Fruit fly (Drosophila melanogaster) whole organism, embryonic: ENCODE data around the gene CG6345.

Experiments used
- Antp ChIP-seq: fragments of 200-800 bp; sonication (Bioruptor generic); optimal IDR thresholded peaks from 3 replicates; lab custom pipeline; 2016; ENCODE audit warnings: missing biosample characterization, missing genetic modification characterization
- Bdp1 ChIP-seq: fragments of 200-800 bp; sonication (Bioruptor generic); optimal IDR thresholded peaks from 3 replicates; lab custom pipeline; 2016; ENCODE audit warnings: missing biosample characterization, missing genetic modification characterization
- CG10267 ChIP-seq: fragments of 200-800 bp; sonication (Bioruptor generic); optimal IDR thresholded peaks from 2 replicates; lab custom pipeline; 2018; ENCODE audit warnings: missing biosample characterization, mild to moderate bottlenecking, missing genetic modification characterization, moderate library complexity
- CG10366 ChIP-seq: fragments of 200-800 bp; sonication (Bioruptor generic); IDR thresholded peaks from 2 replicates; pipeline ENCODE4 v1.3.6; 2022; ENCODE audit warnings: missing biosample characterization, missing genetic modification characterization
- CG10462 ChIP-seq: fragments of 200-800 bp; sonication (Bioruptor generic); optimal IDR thresholded peaks from 2 replicates; lab custom pipeline; 2016; ENCODE audit warnings: missing biosample characterization, missing genetic modification characterization
- CG10979 ChIP-seq: fragments of 200-800 bp; sonication (Bioruptor generic); optimal IDR thresholded peaks from 2 replicates; lab custom pipeline; 2018; ENCODE audit warnings: missing biosample characterization, mild to moderate bottlenecking, missing genetic modification characterization, moderate library complexity
- CG11504 ChIP-seq: fragments of 200-800 bp; sonication (Bioruptor generic); optimal IDR thresholded peaks from 3 replicates; lab custom pipeline; 2019; ENCODE audit warnings: missing biosample characterization, mild to moderate bottlenecking, missing genetic modification characterization, moderate library complexity
- CG1233 ChIP-seq: fragments of 200-800 bp; sonication (Bioruptor generic); optimal IDR thresholded peaks from 4 replicates; lab custom pipeline; 2018; ENCODE audit warnings: missing biosample characterization, mild to moderate bottlenecking, missing genetic modification characterization
- CG14014 ChIP-seq: fragments of 200-800 bp; sonication (Bioruptor generic); IDR thresholded peaks from 2 replicates; pipeline ENCODE4 v1.3.6; 2022; ENCODE audit warnings: missing biosample characterization, missing genetic modification characterization
- CG14667 ChIP-seq: fragments of 200-800 bp; sonication (Bioruptor generic); IDR thresholded peaks from 2 replicates; pipeline ENCODE4 v1.3.6; 2022; ENCODE audit warnings: missing biosample characterization, missing genetic modification characterization
- CG14710 ChIP-seq: fragments of 200-800 bp; sonication (Bioruptor generic); optimal IDR thresholded peaks from 3 replicates; lab custom pipeline; 2019; ENCODE audit warnings: missing biosample characterization, mild to moderate bottlenecking, missing genetic modification characterization, moderate library complexity
- CG1602 ChIP-seq: fragments of 200-800 bp; sonication (Bioruptor generic); optimal IDR thresholded peaks from 3 replicates; lab custom pipeline; 2016; ENCODE audit warnings: missing biosample characterization, missing genetic modification characterization
- CG1792 ChIP-seq: fragments of 200-800 bp; sonication (Bioruptor generic); optimal IDR thresholded peaks from 2 replicates; lab custom pipeline; 2016; ENCODE audit warnings: missing biosample characterization, missing genetic modification characterization
- CG18619 ChIP-seq: fragments of 200-800 bp; sonication (Bioruptor generic); optimal IDR thresholded peaks from 3 replicates; lab custom pipeline; 2017; ENCODE audit warnings: missing biosample characterization, mild to moderate bottlenecking, missing genetic modification characterization
- CG34422 ChIP-seq: fragments of 200-800 bp; sonication (Bioruptor generic); IDR thresholded peaks from 3 replicates; pipeline ENCODE4 v1.3.6; 2022; ENCODE audit warnings: missing biosample characterization, missing genetic modification characterization
- CG3838 ChIP-seq: fragments of 200-800 bp; sonication (Bioruptor generic); optimal IDR thresholded peaks from 3 replicates; lab custom pipeline; 2016; ENCODE audit warnings: missing biosample characterization, missing genetic modification characterization
- CG4617 ChIP-seq: fragments of 200-800 bp; sonication (Bioruptor generic); optimal IDR thresholded peaks from 3 replicates; lab custom pipeline; 2016; ENCODE audit warnings: missing biosample characterization, missing genetic modification characterization, borderline replicate concordance
- CG4820 ChIP-seq: fragments of 200-800 bp; sonication (Bioruptor generic); optimal IDR thresholded peaks from 3 replicates; lab custom pipeline; 2016; ENCODE audit warnings: missing biosample characterization, missing genetic modification characterization
- CG7271 ChIP-seq: fragments of 200-800 bp; sonication (Bioruptor generic); optimal IDR thresholded peaks from 2 replicates; lab custom pipeline; 2018; ENCODE audit warnings: missing biosample characterization, mild to moderate bottlenecking, missing genetic modification characterization, moderate library complexity
- CG9215 ChIP-seq: fragments of 200-800 bp; sonication (Bioruptor generic); IDR thresholded peaks from 2 replicates; pipeline ENCODE4 v1.3.6; 2022; ENCODE audit warnings: missing biosample characterization, missing genetic modification characterization
- CG9609 ChIP-seq: fragments of 200-800 bp; sonication (Bioruptor generic); optimal IDR thresholded peaks from 3 replicates; lab custom pipeline; 2016; ENCODE audit warnings: missing biosample characterization, missing genetic modification characterization
- D19A ChIP-seq: fragments of 200-800 bp; optimal IDR thresholded peaks from 3 replicates; lab custom pipeline; 2019; ENCODE audit warnings: missing biosample characterization, mild to moderate bottlenecking, missing genetic modification characterization, moderate library complexity
- Doc3 ChIP-seq: fragments of 200-800 bp; sonication (Bioruptor generic); IDR thresholded peaks from 3 replicates; pipeline ENCODE4 v1.3.6; 2022; ENCODE audit warnings: missing biosample characterization, missing genetic modification characterization; ENCODE audit not compliant: partially characterized antibody
- E2f2 ChIP-seq: fragments of 200-800 bp; sonication (Bioruptor generic); IDR thresholded peaks from 2 replicates; pipeline ENCODE4 v1.3.6; 2022; ENCODE audit warnings: missing biosample characterization, missing genetic modification characterization
- Ets65A ChIP-seq: fragments of 200-800 bp; sonication (Bioruptor generic); peaks from one replicate; lab custom pipeline; 2016; ENCODE audit warnings: missing biosample characterization, missing genetic modification characterization
- H15 ChIP-seq: fragments of 200-800 bp; sonication (Bioruptor generic); IDR thresholded peaks from 3 replicates; pipeline ENCODE4 v1.3.6; 2022; ENCODE audit warnings: missing biosample characterization, missing genetic modification characterization
- HLH3B ChIP-seq: fragments of 200-800 bp; sonication (Bioruptor generic); IDR thresholded peaks from 2 replicates; pipeline ENCODE4 v1.3.6; 2022; ENCODE audit warnings: missing biosample characterization, missing genetic modification characterization
- Hey ChIP-seq: fragments of 200-800 bp; sonication (Bioruptor generic); optimal IDR thresholded peaks from 3 replicates; lab custom pipeline; 2018; ENCODE audit warnings: missing biosample characterization, mild to moderate bottlenecking, missing genetic modification characterization
- Hmx ChIP-seq: fragments of 200-800 bp; sonication (Bioruptor generic); optimal IDR thresholded peaks from 2 replicates; lab custom pipeline; 2016; ENCODE audit warnings: missing biosample characterization, missing genetic modification characterization
- Hr51 ChIP-seq, 2 experiments: fragments of 200-800 bp; sonication (Bioruptor generic); optimal IDR thresholded peaks; 2 replicates in 1 of 2; 3 replicates in 1 of 2; lab custom pipeline; 2016 to 2018; ENCODE audit warnings: missing biosample characterization in 2 of 2, missing genetic modification characterization in 2 of 2, mild to moderate bottlenecking in 1 of 2, moderate library complexity in 1 of 2
- NC2β ChIP-seq: fragments of 200-800 bp; sonication (Bioruptor generic); optimal IDR thresholded peaks from 2 replicates; lab custom pipeline; 2016; ENCODE audit warnings: missing biosample characterization, missing genetic modification characterization
- Optix ChIP-seq: fragments of 200-800 bp; sonication (Bioruptor generic); IDR thresholded peaks from 3 replicates; pipeline ENCODE4 v1.3.6; 2022; ENCODE audit warnings: missing biosample characterization, missing genetic modification characterization
- Scr ChIP-seq: fragments of 200-800 bp; sonication (Bioruptor generic); IDR thresholded peaks from 2 replicates; pipeline ENCODE4 v1.3.6; 2022; ENCODE audit warnings: missing biosample characterization, missing genetic modification characterization; ENCODE audit not compliant: partially characterized antibody
- ab ChIP-seq: fragments of 200-800 bp; sonication (Bioruptor generic); optimal IDR thresholded peaks from 2 replicates; lab custom pipeline; 2016; ENCODE audit warnings: missing biosample characterization, missing genetic modification characterization
- dpn ChIP-seq, 2 experiments: fragments of 200-800 bp; sonication (Bioruptor generic); optimal IDR thresholded peaks; 3 replicates each; lab custom pipeline; 2016; ENCODE audit warnings: missing biosample characterization in 2 of 2, missing genetic modification characterization in 2 of 2
- fd96Cb ChIP-seq: fragments of 200-800 bp; sonication (Bioruptor generic); optimal IDR thresholded peaks from 2 replicates; lab custom pipeline; 2018; ENCODE audit warnings: missing biosample characterization, mild to moderate bottlenecking, missing genetic modification characterization, moderate library complexity
- gt ChIP-seq: fragments of 200-800 bp; sonication (Bioruptor generic); IDR thresholded peaks from 2 replicates; pipeline ENCODE4 v1.3.6; 2022; ENCODE audit warnings: missing biosample characterization, missing genetic modification characterization
- h ChIP-seq: fragments of >200 bp; optimal IDR thresholded peaks from 2 replicates; lab custom pipeline; 2017
- hb ChIP-seq: fragments of 200-800 bp; sonication (Bioruptor generic); IDR thresholded peaks from 3 replicates; pipeline ENCODE4 v1.3.6; 2022; ENCODE audit warnings: missing biosample characterization, missing genetic modification characterization; ENCODE audit not compliant: partially characterized antibody
- jumu ChIP-seq: fragments of 200-800 bp; sonication (Bioruptor generic); optimal IDR thresholded peaks from 3 replicates; lab custom pipeline; 2016; ENCODE audit warnings: missing biosample characterization, missing genetic modification characterization
- lola ChIP-seq, 3 experiments: fragments of >200 bp in 2 of 3; fragments of 200-800 bp in 1 of 3; sonication (Bioruptor generic) in 1 of 3; optimal IDR thresholded peaks; 2 replicates each; lab custom pipeline; 2017 to 2019; ENCODE audit warnings: missing biosample characterization in 3 of 3, missing genetic modification characterization in 3 of 3, mild to moderate bottlenecking in 1 of 3, moderate library complexity in 1 of 3
- mirr ChIP-seq: fragments of 200-800 bp; sonication (Bioruptor generic); optimal IDR thresholded peaks from 3 replicates; lab custom pipeline; 2018; ENCODE audit warnings: missing biosample characterization, mild to moderate bottlenecking, missing genetic modification characterization
- peb ChIP-seq: fragments of 200-800 bp; sonication (Bioruptor generic); IDR thresholded peaks from 2 replicates; pipeline ENCODE4 v1.3.6; 2022; ENCODE audit warnings: missing biosample characterization, missing genetic modification characterization
- pros ChIP-seq: fragments of 200-800 bp; sonication (Bioruptor generic); optimal IDR thresholded peaks from 3 replicates; lab custom pipeline; 2019; ENCODE audit warnings: missing biosample characterization, mild to moderate bottlenecking, missing genetic modification characterization, moderate library complexity
- pzg ChIP-seq: fragments of 200-800 bp; sonication (Bioruptor generic); optimal IDR thresholded peaks from 3 replicates; lab custom pipeline; 2018; ENCODE audit warnings: missing biosample characterization, mild to moderate bottlenecking, missing genetic modification characterization, moderate library complexity
- ro ChIP-seq: fragments of 200-800 bp; sonication (Bioruptor generic); IDR thresholded peaks from 2 replicates; pipeline ENCODE4 v1.3.6; 2022; ENCODE audit warnings: missing biosample characterization, missing genetic modification characterization
- slbo ChIP-seq: fragments of 200-800 bp; sonication (Bioruptor generic); IDR thresholded peaks from 2 replicates; pipeline ENCODE4 v1.3.6; 2022; ENCODE audit warnings: missing biosample characterization, missing genetic modification characterization
- sqz ChIP-seq: fragments of 200-800 bp; sonication (Bioruptor generic); optimal IDR thresholded peaks from 3 replicates; lab custom pipeline; 2018; ENCODE audit warnings: missing biosample characterization, mild to moderate bottlenecking, missing genetic modification characterization
- stc ChIP-seq: fragments of 200-800 bp; sonication (Bioruptor generic); IDR thresholded peaks from 2 replicates; pipeline ENCODE4 v1.3.6; 2022; ENCODE audit warnings: missing biosample characterization, missing genetic modification characterization
- tin ChIP-seq: fragments of 200-800 bp; sonication (Bioruptor generic); optimal IDR thresholded peaks from 3 replicates; lab custom pipeline; 2016; ENCODE audit warnings: missing biosample characterization, missing genetic modification characterization
- trem ChIP-seq: fragments of 200-800 bp; optimal IDR thresholded peaks from 3 replicates; lab custom pipeline; 2019; ENCODE audit warnings: missing biosample characterization, mild to moderate bottlenecking, missing genetic modification characterization, moderate library complexity
- vvl ChIP-seq: fragments of 200-800 bp; sonication (Bioruptor generic); IDR thresholded peaks from 2 replicates; pipeline ENCODE4 v1.3.6; 2022; ENCODE audit warnings: missing biosample characterization, missing genetic modification characterization
- zfh1 ChIP-seq: fragments of 200-800 bp; sonication (Bioruptor generic); IDR thresholded peaks from 3 replicates; pipeline ENCODE4 v1.3.6; 2022; ENCODE audit warnings: missing biosample characterization, missing genetic modification characterization

Gene CG6345

DNA sequence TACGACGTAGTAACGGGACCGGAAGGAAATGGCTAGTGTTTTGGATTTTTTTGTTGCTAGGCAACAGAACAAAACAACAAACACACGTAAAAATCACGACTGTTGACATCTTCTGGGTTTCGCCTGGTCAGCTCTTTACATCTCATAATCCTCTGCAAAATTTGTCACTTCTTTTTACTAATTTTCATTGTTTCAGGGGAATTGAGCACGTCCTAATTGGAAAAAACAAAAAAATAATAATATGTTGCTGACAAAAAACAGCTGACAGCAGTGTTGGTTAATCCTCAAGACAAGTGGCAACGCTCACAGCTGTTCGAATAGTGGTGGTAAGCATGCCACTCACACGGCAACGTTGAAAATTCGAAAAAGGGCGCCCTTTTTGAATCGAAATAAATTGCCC lies 38.0 kb downstream of the CG6345 start, which contains the start of gene Rfx (continued):
- TF ChIP-seq Antp (GFP tag; lab: Kevin White, UChicago) (no peak), CG1233 (GFP tag; lab: Kevin White, UChicago) (no peak), peb (no peak), HLH3B (no peak), CG4820 (GFP tag; lab: Kevin White, UChicago) (no peak), Doc3 (GFP tag; lab: Robert Waterston, UW) (no peak), slbo (GFP tag; lab: Robert Waterston, UW) (no peak), CG7271 (tag; lab: Kevin White, UChicago) (no peak), CG4617 (GFP tag; lab: Kevin White, UChicago) (peak; percentile 67), mirr (GFP tag; lab: Kevin White, UChicago) (no peak), CG1792 (no peak), E2f2 (no peak), CG9215 (GFP tag; lab: Robert Waterston, UW) (no peak), CG3838 (GFP tag; lab: Kevin White, UChicago) (no peak), CG10979 (tag; lab: Kevin White, UChicago) (peak; percentile 15), dpn (GFP tag; optimal IDR thresholded peaks at IDR 0.05; lab: Kevin White, UChicago) (peak in 1 of 2 experiments; percentile 21), CG14014 (GFP tag; lab: Robert Waterston, UW) (no peak), H15 (GFP tag; lab: Robert Waterston, UW) (no peak), CG14667 (GFP tag; lab: Robert Waterston, UW) (no peak), CG10462 (GFP tag; lab: Kevin White, UChicago) (no peak), gt (no peak), h (lab: Kevin White, UChicago) (no peak), CG18619 (GFP tag; lab: Kevin White, UChicago) (peak; percentile 16), CG9609 (GFP tag; lab: Kevin White, UChicago) (no peak), hb (GFP tag; lab: Robert Waterston, UW) (no peak), CG10366 (GFP tag; lab: Robert Waterston, UW) (no peak), Optix (GFP tag; lab: Robert Waterston, UW) (no peak), Bdp1 (GFP tag; lab: Kevin White, UChicago) (no peak), jumu (GFP tag; lab: Kevin White, UChicago) (no peak), sqz (GFP tag; lab: Kevin White, UChicago) (peak; percentile 72), CG1602 (no peak), trem (peak; percentile 63), ro (GFP tag; lab: Robert Waterston, UW) (no peak), ab (no peak), Hr51 (GFP tag; optimal IDR thresholded peaks at IDR 0.05; lab: Kevin White, UChicago) (peak in 1 of 2 experiments; percentile 26), Hmx (no peak), Hey (no peak), CG34422 (GFP tag; lab: Robert Waterston, UW) (no peak), NC2β (GFP tag; lab: Kevin White, UChicago) (peak; percentile 23)

DNA sequence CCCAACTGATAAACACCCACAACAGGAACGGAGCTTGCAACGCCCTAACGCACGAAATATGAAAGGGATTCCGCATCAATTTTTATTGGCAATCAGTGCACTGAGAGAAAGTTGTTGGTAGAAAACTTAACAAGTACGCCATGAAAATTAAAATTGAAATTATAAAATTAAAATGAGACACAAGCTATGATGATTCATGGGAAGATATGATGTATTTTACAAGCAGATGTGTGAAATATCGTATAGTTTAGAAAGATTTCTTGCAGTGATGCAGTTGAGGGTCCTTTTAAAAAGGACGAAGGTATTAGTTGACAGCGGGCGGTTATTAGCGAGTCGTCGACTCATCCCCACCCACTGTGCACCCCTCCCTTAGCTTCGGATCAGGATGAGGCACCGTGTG lies 45.4 kb downstream of the CG6345 start:
- TF ChIP-seq CG10267 (tag; lab: Kevin White, UChicago) = peak; percentile 43
- TF ChIP-seq stc (GFP tag; lab: Robert Waterston, UW) = no peak
- peak; percentile 14 for TF ChIP-seq CG7271 (tag; lab: Kevin White, UChicago)
- TF ChIP-seq Ets65A (GFP tag; lab: Kevin White, UChicago) = peak; percentile 92
- TF ChIP-seq vvl = 0 out of 2 replicates have a peak, but pooled peaks have one; percentile 26
- TF ChIP-seq pzg (GFP tag; lab: Kevin White, UChicago) = no peak
- TF ChIP-seq Bdp1 (GFP tag; lab: Kevin White, UChicago) = no peak
- TF ChIP-seq lola (GFP tag; optimal IDR thresholded peaks at IDR 0.05; lab: Kevin White, UChicago) = peak in 1 of 3 experiments; percentile 68
- peak; percentile 29 for TF ChIP-seq fd96Cb (tag; lab: Kevin White, UChicago)
- peak; percentile 29 for TF ChIP-seq pros
- TF ChIP-seq CG14710 (tag; lab: Kevin White, UChicago) = peak; percentile 45
- TF ChIP-seq zfh1 = peak; percentile 40; the same call in 1 of the 3 replicates
- TF ChIP-seq tin (GFP tag; lab: Kevin White, UChicago) = peak; percentile 42
- peak; percentile 49 for TF ChIP-seq CG11504 (tag; lab: Kevin White, UChicago)
- TF ChIP-seq Scr (GFP tag; lab: Robert Waterston, UW) = no peak
- peak; percentile 26 for TF ChIP-seq D19A
